Worm (Caenorhabditis elegans): Measurements from ENCODE around the gene rsp-6.

Gene rsp-6

ce11 chrIV:7785506-7786065 is 5.4 kb downstream of the rsp-6 start, which contains the start of gene tag-322 (continued):
- TF ChIP-seq ces-1 (GFP tag; optimal IDR thresholded peaks at IDR 0.05) (no peak), mef-2 (tag; optimal IDR thresholded peaks at IDR 0.05) (no peak), efl-3 (GFP tag; optimal IDR thresholded peaks at IDR 0.05) (no peak), hpl-2 (GFP tag; optimal IDR thresholded peaks at IDR 0.05) (no peak), ets-5 (GFP tag; IDR thresholded peaks at IDR 0.05) (no peak), C04F5.9 (tag; optimal IDR thresholded peaks at IDR 0.05) (no peak), ztf-4 (tag; optimal IDR thresholded peaks at IDR 0.05) (no peak), nhr-47 (tag; optimal IDR thresholded peaks at IDR 0.05) (peak; percentile 80), ama-1 (optimal IDR thresholded peaks at IDR 0.05) (peak; percentile 64), zag-1 (tag; optimal IDR thresholded peaks at IDR 0.05) (no peak), nhr-76 (tag; optimal IDR thresholded peaks at IDR 0.05) (no peak), elt-2 (tag; optimal IDR thresholded peaks at IDR 0.05) (no peak), sox-4 (tag; optimal IDR thresholded peaks at IDR 0.05) (peak; percentile 13), skn-1 (tag; optimal IDR thresholded peaks at IDR 0.05) (peak; percentile 68), isw-1 (GFP tag; IDR thresholded peaks at IDR 0.05) (peak; percentile 15; the same call in 1 of the 2 replicates), egl-13 (tag; optimal IDR thresholded peaks at IDR 0.05) (peak; percentile 42), lin-15B (tag; optimal IDR thresholded peaks at IDR 0.05) (peak; percentile 76), mdl-1 (tag; optimal IDR thresholded peaks at IDR 0.05) (peak in 1 of 2 experiments; percentile 32), Y116A8C.19 (tag; optimal IDR thresholded peaks at IDR 0.05; ENCODE audit: borderline replicate concordance) (no peak), snu-23 (GFP tag; optimal IDR thresholded peaks at IDR 0.05) (peak; percentile 83), ceh-90 (tag; optimal IDR thresholded peaks at IDR 0.05) (no peak), dpl-1 (GFP tag; optimal IDR thresholded peaks at IDR 0.05) (peak; percentile 53 to 74 (median 72)), nhr-12 (tag; optimal IDR thresholded peaks at IDR 0.05) (no peak), fos-1 (tag; optimal IDR thresholded peaks at IDR 0.05) (no peak), lin-35 (GFP tag; optimal IDR thresholded peaks at IDR 0.05) (peak; percentile 67 to 77), nhr-11 (tag; optimal IDR thresholded peaks at IDR 0.05) (peak; percentile 27), nhr-237 (tag; optimal IDR thresholded peaks at IDR 0.05) (no peak), jun-1 (tag; optimal IDR thresholded peaks at IDR 0.05) (no peak), rnt-1 (tag; optimal IDR thresholded peaks at IDR 0.05) (peak; percentile 73), tlp-1 (tag; optimal IDR thresholded peaks at IDR 0.05) (no peak), aly-2 (tag; optimal IDR thresholded peaks at IDR 0.05) (no peak), aha-1 (tag; optimal IDR thresholded peaks at IDR 0.05) (no peak), lsy-2 (tag; optimal IDR thresholded peaks at IDR 0.05) (peak; percentile 89 to 90), hlh-17 (GFP tag; optimal IDR thresholded peaks at IDR 0.05; ENCODE audit: borderline replicate concordance) (no peak), lin-13 (GFP tag; optimal IDR thresholded peaks at IDR 0.05) (no peak), irx-1 (tag; optimal IDR thresholded peaks at IDR 0.05) (no peak), unc-62 (GFP tag; optimal IDR thresholded peaks at IDR 0.05) (no peak), sptf-1 (tag; optimal IDR thresholded peaks at IDR 0.05) (no peak), nhr-84 (tag; optimal IDR thresholded peaks at IDR 0.05) (no peak), nhr-19 (GFP tag; conservative IDR thresholded peaks at IDR 0.05) (peak; percentile 62), ceh-82 (tag; optimal IDR thresholded peaks at IDR 0.05) (peak; percentile 52 to 59 (median 52)), nhr-20 (tag; optimal IDR thresholded peaks at IDR 0.05) (peak; percentile 76), lin-14 (GFP tag; optimal IDR thresholded peaks at IDR 0.05) (peak; percentile 75), nhr-71 (tag; optimal IDR thresholded peaks at IDR 0.05) (peak; percentile 85), hlh-4 (tag; optimal IDR thresholded peaks at IDR 0.05) (no peak), zip-4 (GFP tag; optimal IDR thresholded peaks at IDR 0.05) (no peak)

Data from whole organism, L1 larva.